Comparison of ENCODE assay signal across 4 fruit fly cellular contexts in the genomic region with DNA sequence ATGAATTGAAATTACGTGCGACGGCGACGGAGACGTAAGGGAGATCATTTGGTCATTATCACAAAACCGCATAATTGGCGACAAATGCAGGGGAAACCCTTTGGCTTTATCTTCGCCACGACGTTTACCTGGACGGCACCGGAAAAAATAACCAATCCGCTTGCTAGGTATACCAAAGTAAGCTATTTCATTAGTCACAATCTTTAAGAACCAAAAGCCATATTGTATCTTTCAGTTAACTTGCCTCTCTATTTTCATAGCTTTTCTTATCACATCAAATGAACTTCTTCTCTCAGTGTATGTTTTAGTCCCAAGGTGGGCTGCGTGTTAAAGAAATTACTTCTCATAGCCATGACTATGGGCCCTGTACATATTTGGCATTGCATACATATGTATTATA.
TF ChIP-seq lines count a peak whose summit lies in the region.

No protein-coding gene starts in this region.

- no peak for TF ChIP-seq CTCF in whole organism, embryonic (GFP tag; optimal IDR thresholded peaks at IDR 0.05; lab: Kevin White, UChicago)

TF ChIP-seq in whole organism, embryonic, 481 proteins besides CTCF, POLR2A, EP300 and RAD21 (continues in another document):
- TF ChIP-seq CG7372 (GFP tag; IDR thresholded peaks at IDR 0.05; lab: Robert Waterston, UW) (no peak), CG17328 (GFP tag; IDR thresholded peaks at IDR 0.05; lab: Robert Waterston, UW) (peak; percentile 38; the same call in 1 of the 2 replicates), CG4820 (GFP tag; optimal IDR thresholded peaks at IDR 0.05; lab: Kevin White, UChicago) (peak; percentile 24), Dek (tag; optimal IDR thresholded peaks at IDR 0.05; lab: Kevin White, UChicago) (no peak), CG4730 (GFP tag; IDR thresholded peaks at IDR 0.05; lab: Robert Waterston, UW) (no peak), CG30020 (tag; optimal IDR thresholded peaks at IDR 0.05; lab: Kevin White, UChicago) (no peak), CG13287 (GFP tag; IDR thresholded peaks at IDR 0.05; lab: Robert Waterston, UW; ENCODE audit: partially characterized antibody) (no peak), grn (GFP tag; optimal IDR thresholded peaks at IDR 0.05; lab: Kevin White, UChicago) (no peak), kah (GFP tag; optimal IDR thresholded peaks at IDR 0.05; lab: Kevin White, UChicago) (no peak), exex (tag; optimal IDR thresholded peaks at IDR 0.05; lab: Kevin White, UChicago) (peak; percentile 20), dan (GFP tag; IDR thresholded peaks at IDR 0.05; lab: Robert Waterston, UW) (no peak), gsb (GFP tag; IDR thresholded peaks at IDR 0.05; lab: Robert Waterston, UW) (no peak), Oaz (GFP tag; IDR thresholded peaks at IDR 0.05; lab: Robert Waterston, UW) (0 out of 2 replicates have a peak, but pooled peaks have one; percentile 7), kay (GFP tag; optimal IDR thresholded peaks at IDR 0.05; lab: Kevin White, UChicago) (no peak), CG9727 (GFP tag; optimal IDR thresholded peaks at IDR 0.05; lab: Kevin White, UChicago) (peak; percentile 5), Gug (GFP tag; IDR thresholded peaks at IDR 0.05; lab: Robert Waterston, UW) (no peak), CG30403 (GFP tag; optimal IDR thresholded peaks at IDR 0.05; lab: Kevin White, UChicago) (peak; percentile 27), Drgx (GFP tag; IDR thresholded peaks at IDR 0.05; lab: Robert Waterston, UW) (no peak), unc-4 (GFP tag; IDR thresholded peaks at IDR 0.05; lab: Robert Waterston, UW; ENCODE audit: partially characterized antibody) (no peak), trem (tag; optimal IDR thresholded peaks at IDR 0.05; lab: Kevin White, UChicago) (no peak), CG9437 (GFP tag; optimal IDR thresholded peaks at IDR 0.05; lab: Kevin White, UChicago) (peak; percentile 45), MESR4 (GFP tag; optimal IDR thresholded peaks at IDR 0.05; lab: Kevin White, UChicago) (no peak)

TF ChIP-seq in whole organism, prepupa, 60 proteins besides CTCF, POLR2A, EP300 and RAD21:
- TF ChIP-seq CG6808 (GFP tag; optimal IDR thresholded peaks at IDR 0.05; lab: Kevin White, UChicago) (no peak), Eip78C (GFP tag; lab: Kevin White, UChicago) (peak; percentile 64), CG3919 (GFP tag; optimal IDR thresholded peaks at IDR 0.05; lab: Kevin White, UChicago) (peak; percentile 4), CG32006 (GFP tag; optimal IDR thresholded peaks at IDR 0.05; lab: Kevin White, UChicago) (peak; percentile 35), CG10631 (GFP tag; optimal IDR thresholded peaks at IDR 0.05; lab: Kevin White, UChicago) (peak; percentile 27), CG15336 (GFP tag; IDR thresholded peaks at IDR 0.05; lab: Robert Waterston, UW) (peak; percentile 30; the same call in 1 of the 2 replicates), pdm3 (GFP tag; optimal IDR thresholded peaks at IDR 0.05; lab: Kevin White, UChicago) (no peak), CG10669 (GFP tag; optimal IDR thresholded peaks at IDR 0.05; lab: Kevin White, UChicago) (peak; percentile 6)
TF ChIP-seq in whole organism, prepupa: peak in this region for 6.

TF ChIP-seq in whole organism, pupa, 21 proteins besides CTCF, POLR2A, EP300 and RAD21:
- no peak for TF ChIP-seq Snoo (tag; optimal IDR thresholded peaks at IDR 0.05; lab: Kevin White, UChicago)
- TF ChIP-seq CG9948 (tag; optimal IDR thresholded peaks at IDR 0.05; lab: Kevin White, UChicago), result peak; percentile 21
- TF ChIP-seq CG15710 (tag; optimal IDR thresholded peaks at IDR 0.05; lab: Kevin White, UChicago), result no peak
- TF ChIP-seq CG17806 (tag; optimal IDR thresholded peaks at IDR 0.05; lab: Kevin White, UChicago), result peak; percentile 14
- TF ChIP-seq CG8301 (tag; optimal IDR thresholded peaks at IDR 0.05; lab: Kevin White, UChicago), result peak; percentile 34
- TF ChIP-seq rn (GFP tag; IDR thresholded peaks at IDR 0.05; lab: Robert Waterston, UW), result no peak
- no peak for TF ChIP-seq Ets98B (GFP tag; IDR thresholded peaks at IDR 0.05; lab: Robert Waterston, UW)
- TF ChIP-seq CG34367 (tag; optimal IDR thresholded peaks at IDR 0.05; lab: Kevin White, UChicago), result no peak
- TF ChIP-seq CG14655 (GFP tag; optimal IDR thresholded peaks at IDR 0.05; lab: Kevin White, UChicago), result peak; percentile 39
- no peak for TF ChIP-seq D1 (tag; optimal IDR thresholded peaks at IDR 0.05; lab: Kevin White, UChicago)
- TF ChIP-seq CG8159 (tag; optimal IDR thresholded peaks at IDR 0.05; lab: Kevin White, UChicago), result peak; percentile 3
- no peak; the same call in 2 of the 3 replicates for TF ChIP-seq CG4496 (GFP tag; IDR thresholded peaks at IDR 0.05; lab: Robert Waterston, UW)
- TF ChIP-seq gl (tag; optimal IDR thresholded peaks at IDR 0.05; lab: Kevin White, UChicago), result no peak

TF ChIP-seq in whole organism, wandering third instar larva, 38 proteins besides CTCF, POLR2A, EP300 and RAD21:
- peak; percentile 10 for TF ChIP-seq ey (GFP tag; optimal IDR thresholded peaks at IDR 0.05; lab: Kevin White, UChicago)
- TF ChIP-seq foxo (GFP tag; optimal IDR thresholded peaks at IDR 0.05; lab: Kevin White, UChicago), result peak in 1 of 2 experiments; percentile 5
- TF ChIP-seq rgr (GFP tag; optimal IDR thresholded peaks at IDR 0.05; lab: Kevin White, UChicago), result no peak

Comparison
In these comparisons a context has a peak if more than half of its experiments do, and no peak if none do; other contexts are left out.
1. Of the 7 proteins assayed by ChIP-seq in both whole organism, embryonic and whole organism, prepupa: peak only in whole organism, embryonic: Sox102F; only in whole organism, prepupa: none; in both: none; in neither: 6.